Worm (Caenorhabditis elegans) whole organism, L1 larva: ENCODE data around the gene T10B9.14.

Source experiments
- C16A3.4 ChIP-seq: fragments of 150-350 bp; optimal IDR thresholded peaks from 2 replicates; lab custom pipeline; 2014; ENCODE audit warnings: missing biosample characterization, missing genetic modification characterization
- C34B4.2 ChIP-seq: sonication (generic microtip); optimal IDR thresholded peaks from 2 replicates; lab custom pipeline; 2017; ENCODE audit warnings: mild to moderate bottlenecking, missing genetic modification characterization, missing compliant biosample characterization
- blmp-1 ChIP-seq: fragments of 150-350 bp; optimal IDR thresholded peaks from 2 replicates; lab custom pipeline; 2014; ENCODE audit warnings: missing biosample characterization, missing genetic modification characterization
- ceh-63 ChIP-seq: fragments of 200-800 bp; sonication (Bioruptor generic); optimal IDR thresholded peaks from 2 replicates; lab custom pipeline; 2018; ENCODE audit warnings: mild to moderate bottlenecking, missing genetic modification characterization, missing compliant biosample characterization
- dsc-1 ChIP-seq: sonication (generic microtip); optimal IDR thresholded peaks from 2 replicates; lab custom pipeline; 2016; ENCODE audit warnings: mild to moderate bottlenecking, missing genetic modification characterization, missing compliant biosample characterization
- efl-1 ChIP-seq, 4 experiments: fragments of 150-350 bp; optimal IDR thresholded peaks in 3 of 4; peaks in 1 of 4; 1 replicate in 1 of 4; 2 replicates in 3 of 4; lab custom pipeline; 2014; ENCODE audit warnings: missing biosample characterization in 2 of 4, missing genetic modification characterization in 2 of 4, missing genetic modification reagents in 2 of 4
- egl-27 ChIP-seq, 2 experiments: fragments of 150-350 bp in 1 of 2; sonication (generic microtip); optimal IDR thresholded peaks; 3 replicates each; lab custom pipeline; 2017 to 2018; ENCODE audit warnings: missing biosample characterization in 2 of 2, missing genetic modification characterization in 2 of 2, missing genetic modification reagents in 2 of 2
- elt-2 ChIP-seq: sonication (generic microtip); optimal IDR thresholded peaks from 2 replicates; lab custom pipeline; 2016; ENCODE audit warnings: missing genetic modification characterization, mild to moderate bottlenecking, inconsistent platforms, missing compliant biosample characterization, missing genetic modification reagents
- elt-3 ChIP-seq, 6 experiments: fragments of 150-350 bp in 1 of 6; sonication (generic microtip); optimal IDR thresholded peaks; 2 replicates each; lab custom pipeline; 2017 to 2018; ENCODE audit warnings: missing biosample characterization in 6 of 6, missing genetic modification characterization in 6 of 6, inconsistent platforms in 1 of 6
- ets-5 ChIP-seq: fragments of 200-800 bp; sonication (Bioruptor generic); IDR thresholded peaks from 2 replicates; pipeline ENCODE4 v1.3.6; 2022; ENCODE audit warnings: missing genetic modification characterization, missing compliant biosample characterization
- fkh-10 ChIP-seq: sonication (generic microtip); optimal IDR thresholded peaks from 2 replicates; lab custom pipeline; 2017; ENCODE audit warnings: missing biosample characterization, missing genetic modification reagents, missing genetic modification characterization
- fos-1 ChIP-seq: fragments of 150-350 bp; optimal IDR thresholded peaks from 2 replicates; lab custom pipeline; 2014; ENCODE audit warnings: missing biosample characterization, missing genetic modification characterization
- grh-1 ChIP-seq: fragments of 200-800 bp; sonication (Bioruptor generic); IDR thresholded peaks from 2 replicates; pipeline ENCODE4 v1.3.6; 2022; ENCODE audit warnings: missing genetic modification reagents, missing genetic modification characterization, missing compliant biosample characterization
- hlh-17 ChIP-seq: fragments of 200-800 bp; sonication (Bioruptor generic); optimal IDR thresholded peaks from 2 replicates; lab custom pipeline; 2018; ENCODE audit warnings: missing genetic modification characterization, mild to moderate bottlenecking, missing compliant biosample characterization, moderate library complexity, borderline replicate concordance
- hpl-2 ChIP-seq: fragments of 150-350 bp; optimal IDR thresholded peaks from 2 replicates; lab custom pipeline; 2014; ENCODE audit warnings: missing biosample characterization, missing genetic modification reagents, missing genetic modification characterization
- isw-1 ChIP-seq: fragments of 200-800 bp; sonication (Bioruptor generic); IDR thresholded peaks from 2 replicates; pipeline ENCODE4 v1.3.6; 2022; ENCODE audit warnings: missing genetic modification characterization, missing compliant biosample characterization
- lin-13 ChIP-seq: fragments of 150-350 bp; optimal IDR thresholded peaks from 2 replicates; lab custom pipeline; 2014; ENCODE audit warnings: missing biosample characterization, missing genetic modification reagents, missing genetic modification characterization
- lin-14 ChIP-seq: fragments of 200-800 bp; sonication (Bioruptor generic); optimal IDR thresholded peaks from 2 replicates; lab custom pipeline; 2018; ENCODE audit warnings: mild to moderate bottlenecking, missing genetic modification characterization, moderate library complexity, missing compliant biosample characterization
- lin-15B ChIP-seq: fragments of 150-350 bp; sonication (generic microtip); optimal IDR thresholded peaks from 3 replicates; lab custom pipeline; 2014; ENCODE audit warnings: missing biosample characterization, missing genetic modification characterization
- lin-35 ChIP-seq, 2 experiments: fragments of 150-350 bp; optimal IDR thresholded peaks; 2 replicates each; lab custom pipeline; 2014; ENCODE audit warnings: missing biosample characterization in 2 of 2, missing genetic modification characterization in 2 of 2, missing genetic modification reagents in 2 of 2
- lin-39 ChIP-seq: fragments of 150-350 bp; optimal IDR thresholded peaks from 2 replicates; lab custom pipeline; 2014; ENCODE audit warnings: missing biosample characterization, missing genetic modification reagents, missing genetic modification characterization
- lir-3 ChIP-seq: sonication (generic microtip); optimal IDR thresholded peaks from 2 replicates; lab custom pipeline; 2016; ENCODE audit warnings: mild to moderate bottlenecking, missing genetic modification characterization, moderate library complexity, missing compliant biosample characterization; ENCODE audit not compliant: poor library complexity
- lsy-2 ChIP-seq, 2 experiments: fragments of 150-350 bp; optimal IDR thresholded peaks; 2 replicates each; lab custom pipeline; 2014; ENCODE audit warnings: missing biosample characterization in 2 of 2, missing genetic modification characterization in 2 of 2
- mab-9 ChIP-seq: fragments of 200-800 bp; sonication (Bioruptor generic); IDR thresholded peaks from 2 replicates; pipeline ENCODE4 v1.3.6; 2022; ENCODE audit warnings: missing genetic modification reagents, missing genetic modification characterization, missing compliant biosample characterization
- mdl-1 ChIP-seq, 2 experiments: fragments of 150-350 bp; optimal IDR thresholded peaks; 2 replicates each; lab custom pipeline; 2014 to 2017; ENCODE audit warnings: missing biosample characterization in 2 of 2, missing genetic modification characterization in 2 of 2, inconsistent platforms in 1 of 2
- nhr-11 ChIP-seq: fragments of 150-350 bp; optimal IDR thresholded peaks from 2 replicates; lab custom pipeline; 2014; ENCODE audit warnings: missing biosample characterization, missing genetic modification characterization
- nhr-19 ChIP-seq: fragments of 200-800 bp; sonication (Bioruptor generic); conservative IDR thresholded peaks from 2 replicates; pipeline ENCODE4 v1.3.6; 2022; ENCODE audit warnings: missing genetic modification characterization, missing compliant biosample characterization
- nhr-20 ChIP-seq: sonication (generic microtip); optimal IDR thresholded peaks from 2 replicates; lab custom pipeline; 2016; ENCODE audit warnings: mild to moderate bottlenecking, missing genetic modification characterization, missing compliant biosample characterization
- nhr-28 ChIP-seq: fragments of 150-350 bp; optimal IDR thresholded peaks from 2 replicates; lab custom pipeline; 2014; ENCODE audit warnings: missing biosample characterization, missing genetic modification characterization
- nhr-71 ChIP-seq: sonication (generic microtip); optimal IDR thresholded peaks from 2 replicates; lab custom pipeline; 2016; ENCODE audit warnings: mild to moderate bottlenecking, missing genetic modification characterization, moderate library complexity, missing compliant biosample characterization
- nhr-76 ChIP-seq: sonication (generic microtip); optimal IDR thresholded peaks from 2 replicates; lab custom pipeline; 2017; ENCODE audit warnings: missing biosample characterization, missing genetic modification characterization
- nhr-85 ChIP-seq: sonication (generic microtip); peaks from one replicate; lab custom pipeline; 2016; ENCODE audit warnings: missing genetic modification characterization, inconsistent platforms, missing compliant biosample characterization
- nhr-90 ChIP-seq: sonication (generic microtip); optimal IDR thresholded peaks from 2 replicates; lab custom pipeline; 2016; ENCODE audit warnings: mild to moderate bottlenecking, missing genetic modification characterization, missing compliant biosample characterization; ENCODE audit not compliant: poor library complexity
- rnt-1 ChIP-seq: sonication (generic microtip); optimal IDR thresholded peaks from 2 replicates; lab custom pipeline; 2016; ENCODE audit warnings: mild to moderate bottlenecking, missing genetic modification characterization, moderate library complexity, missing compliant biosample characterization
- snu-23 ChIP-seq: sonication (generic microtip); optimal IDR thresholded peaks from 2 replicates; lab custom pipeline; 2016; ENCODE audit warnings: missing genetic modification characterization, missing compliant biosample characterization
- sptf-1 ChIP-seq: fragments of 150-350 bp; optimal IDR thresholded peaks from 2 replicates; lab custom pipeline; 2014; ENCODE audit warnings: missing biosample characterization, missing genetic modification characterization
- swsn-7 ChIP-seq: sonication (generic microtip); optimal IDR thresholded peaks from 2 replicates; lab custom pipeline; 2016; ENCODE audit warnings: missing genetic modification characterization, missing compliant biosample characterization
- tbx-2 ChIP-seq: sonication (generic microtip); optimal IDR thresholded peaks from 2 replicates; lab custom pipeline; 2016; ENCODE audit warnings: missing genetic modification characterization, missing compliant biosample characterization
- unc-30 ChIP-seq: sonication (generic microtip); optimal IDR thresholded peaks from 2 replicates; lab custom pipeline; 2017; ENCODE audit warnings: missing biosample characterization, missing genetic modification characterization
- zip-4 ChIP-seq: fragments of 200-800 bp; sonication (Bioruptor generic); optimal IDR thresholded peaks from 2 replicates; lab custom pipeline; 2018; ENCODE audit warnings: mild to moderate bottlenecking, missing genetic modification characterization, moderate library complexity, missing compliant biosample characterization
- ztf-4 ChIP-seq: fragments of 150-350 bp; optimal IDR thresholded peaks from 2 replicates; lab custom pipeline; 2014; ENCODE audit warnings: missing biosample characterization, missing genetic modification characterization

T10B9.14 gene

DNA sequence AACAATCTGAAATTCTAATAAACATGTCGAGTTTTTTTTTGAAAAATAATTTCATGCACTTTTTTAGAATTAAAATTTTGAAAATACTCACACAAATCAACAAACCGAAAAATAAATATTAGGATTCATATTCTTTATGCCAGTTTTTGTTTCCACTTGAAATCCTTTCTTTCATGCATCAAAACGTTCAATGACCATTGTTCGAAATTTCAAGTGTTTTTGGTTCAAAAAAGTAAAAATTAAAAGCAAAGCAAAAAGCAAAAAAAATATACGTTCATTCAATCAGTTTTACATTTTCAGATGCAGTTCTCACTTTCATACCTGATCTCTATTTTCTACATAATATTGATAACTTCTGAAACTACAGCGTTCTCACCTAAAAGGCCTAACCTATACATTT lies 28.5 kb downstream of the T10B9.14 start, which contains the start of gene ZK1321.1:
ZK1321.1 (plus strand) TSS at position 301 of the 400 bp plus-strand sequence.
- no peak for TF ChIP-seq grh-1 (GFP tag; lab: Robert Waterston, UW)
- no peak for TF ChIP-seq efl-1 (optimal IDR thresholded peaks at IDR 0.05; lab: Kevin White, UChicago)
- TF ChIP-seq efl-1 (GFP tag; optimal IDR thresholded peaks at IDR 0.05 in 1 of 2; lab: Kevin White, UChicago) = peak in 1 of 2 experiments; percentile 13

DNA sequence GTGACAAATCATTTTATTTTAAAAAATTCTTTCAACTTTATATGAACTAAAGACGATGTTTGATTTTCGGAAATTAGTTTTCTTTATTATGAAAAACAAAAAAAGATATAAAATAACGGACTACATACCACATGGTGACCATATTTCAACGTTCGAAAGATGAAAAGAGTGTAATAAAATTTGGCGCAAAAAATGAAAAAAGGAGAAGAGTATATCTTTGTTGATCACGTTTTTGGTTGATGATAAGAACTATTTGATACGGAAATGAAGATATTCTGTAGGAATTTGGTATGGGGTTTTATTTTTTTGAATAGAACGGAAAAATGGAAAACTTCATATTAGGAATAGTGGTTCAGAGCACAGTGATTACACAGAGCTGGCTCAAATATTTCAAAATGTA lies 29.2 kb downstream of the T10B9.14 start, which contains the start of gene Y53C12B.7:
Y53C12B.7 (minus strand) TSS at position 163 of the 400 bp plus-strand sequence.
- no peak for TF ChIP-seq swsn-7 (tag; lab: Kevin White, UChicago)
- TF ChIP-seq blmp-1 (tag; lab: Kevin White, UChicago) = peak; percentile 43
- peak; percentile 52 for TF ChIP-seq nhr-20
- TF ChIP-seq C16A3.4 = no peak
- TF ChIP-seq lin-13 = no peak
- TF ChIP-seq ceh-63 (GFP tag; lab: Kevin White, UChicago) = no peak
- no peak for TF ChIP-seq sptf-1 (tag; lab: Kevin White, UChicago)
- TF ChIP-seq nhr-85 = no peak
- no peak for TF ChIP-seq nhr-19 (GFP tag; lab: Robert Waterston, UW)
- TF ChIP-seq lin-14 (GFP tag; lab: Kevin White, UChicago) = peak; percentile 49
- no peak for TF ChIP-seq C34B4.2 (tag; lab: Kevin White, UChicago)
- peak; percentile 7 for TF ChIP-seq nhr-71 (tag; lab: Kevin White, UChicago)
- TF ChIP-seq fos-1 (tag; lab: Kevin White, UChicago) = no peak
- TF ChIP-seq elt-3 (tag; optimal IDR thresholded peaks at IDR 0.05; lab: Kevin White, UChicago) = peak in 2 of 6 experiments; percentile 61 to 81
- TF ChIP-seq elt-2 (tag; lab: Kevin White, UChicago) = no peak
- TF ChIP-seq isw-1 (GFP tag; lab: Robert Waterston, UW) = no peak
- no peak for TF ChIP-seq unc-30 (tag; lab: Kevin White, UChicago)
- no peak for TF ChIP-seq nhr-28 (tag; lab: Kevin White, UChicago)
- no peak for TF ChIP-seq zip-4 (GFP tag; lab: Kevin White, UChicago)
- TF ChIP-seq mab-9 (GFP tag; lab: Robert Waterston, UW) = no peak
- no peak for TF ChIP-seq nhr-76 (tag; lab: Kevin White, UChicago)
- TF ChIP-seq egl-27 (tag; optimal IDR thresholded peaks at IDR 0.05; lab: Kevin White, UChicago) = no peak
- TF ChIP-seq nhr-11 = no peak
- TF ChIP-seq hpl-2 (GFP tag; lab: Kevin White, UChicago) = no peak
- no peak for TF ChIP-seq hlh-17 (GFP tag; lab: Kevin White, UChicago)
- no peak for TF ChIP-seq fkh-10 (GFP tag; lab: Kevin White, UChicago)
- TF ChIP-seq tbx-2 (tag; lab: Kevin White, UChicago) = no peak
- TF ChIP-seq lin-39 (tag; lab: Kevin White, UChicago) = no peak

DNA sequence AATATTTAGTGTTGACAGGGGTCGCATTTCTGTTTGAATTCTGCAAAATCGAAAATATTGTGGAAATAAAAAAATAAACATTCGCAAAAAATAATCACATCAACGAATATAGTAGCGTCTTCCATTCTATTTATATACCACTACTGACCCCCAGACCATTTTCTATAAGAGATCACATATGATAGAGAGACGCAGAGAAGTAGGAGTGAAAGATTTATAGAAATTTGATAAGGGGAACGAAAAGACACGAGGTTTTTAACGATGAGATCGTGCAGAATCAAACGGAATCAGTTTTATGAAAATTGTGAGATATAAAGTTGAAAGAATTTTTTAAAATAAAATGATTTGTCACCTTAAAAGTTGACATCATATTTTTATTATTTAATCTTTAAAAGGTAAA lies 30.0 kb downstream of the T10B9.14 start:
- TF ChIP-seq rnt-1 (tag; lab: Kevin White, UChicago) (no peak), lin-14 (GFP tag; lab: Kevin White, UChicago) (peak; percentile 65), nhr-20 (peak; percentile 77), lin-15B (tag; lab: Kevin White, UChicago) (no peak), nhr-85 (peak; percentile 89), lir-3 (tag; lab: Kevin White, UChicago) (no peak), dsc-1 (tag; lab: Kevin White, UChicago) (no peak), fos-1 (tag; lab: Kevin White, UChicago) (no peak), lin-35 (GFP tag; optimal IDR thresholded peaks at IDR 0.05; lab: Kevin White, UChicago) (peak in 1 of 2 experiments; percentile 27), nhr-71 (tag; lab: Kevin White, UChicago) (peak; percentile 57), egl-27 (tag; optimal IDR thresholded peaks at IDR 0.05; lab: Kevin White, UChicago) (no peak), mdl-1 (tag; optimal IDR thresholded peaks at IDR 0.05; lab: Kevin White, UChicago) (no peak), lsy-2 (tag; optimal IDR thresholded peaks at IDR 0.05; lab: Kevin White, UChicago) (peak in 1 of 2 experiments; percentile 23), blmp-1 (tag; lab: Kevin White, UChicago) (peak; percentile 13), nhr-90 (tag; lab: Kevin White, UChicago) (peak; percentile 42), elt-3 (tag; optimal IDR thresholded peaks at IDR 0.05; lab: Kevin White, UChicago) (peak in 4 of 6 experiments; percentile 32 to 86 (median 74)), tbx-2 (tag; lab: Kevin White, UChicago) (no peak), nhr-19 (GFP tag; lab: Robert Waterston, UW) (peak; percentile 40), ztf-4 (no peak), ets-5 (GFP tag; lab: Robert Waterston, UW) (no peak), snu-23 (GFP tag; lab: Kevin White, UChicago) (peak; percentile 46)
